Worm (Caenorhabditis elegans): ENCODE measurements around the gene algn-9.

- TF ChIP-seq dpl-1 (GFP tag; optimal IDR thresholded peaks at IDR 0.05) (no peak), nhr-28 (tag; optimal IDR thresholded peaks at IDR 0.05) (no peak), nhr-11 (tag; optimal IDR thresholded peaks at IDR 0.05) (no peak), unc-86 (tag; optimal IDR thresholded peaks at IDR 0.05) (no peak), lin-15B (tag; optimal IDR thresholded peaks at IDR 0.05) (no peak), skn-1 (tag; optimal IDR thresholded peaks at IDR 0.05) (no peak), aly-2 (tag; optimal IDR thresholded peaks at IDR 0.05) (no peak), elt-3 (tag; optimal IDR thresholded peaks at IDR 0.05) (no peak), C16A3.4 (tag; optimal IDR thresholded peaks at IDR 0.05) (peak; percentile 16)
These were observed 37.4 kb upstream of the algn-9 start for ce11 chrII:10546784-10547087.

Measured in whole organism, L1 larva.